Fruit fly (Drosophila melanogaster) whole organism, prepupa: ENCODE data around the gene Pdp1.

Experiments
- Blimp-1 ChIP-seq: fragments of 200-800 bp; sonication (Bioruptor generic); optimal IDR thresholded peaks from 3 replicates; lab custom pipeline; 2017; ENCODE audit warnings: missing biosample characterization, missing genetic modification characterization, mild to moderate bottlenecking, moderate library complexity, missing genetic modification reagents
- CG10631 ChIP-seq: fragments of 200-800 bp; sonication (Bioruptor generic); optimal IDR thresholded peaks from 2 replicates; lab custom pipeline; 2016; ENCODE audit warnings: missing biosample characterization, missing genetic modification characterization
- CG10669 ChIP-seq: fragments of 200-800 bp; sonication (Bioruptor generic); optimal IDR thresholded peaks from 3 replicates; lab custom pipeline; 2018; ENCODE audit warnings: missing biosample characterization, mild to moderate bottlenecking, missing genetic modification characterization, moderate library complexity
- CG11294 ChIP-seq: fragments of 200-800 bp; sonication (Bioruptor generic); IDR thresholded peaks from 2 replicates; pipeline ENCODE4 v1.3.6; 2022; ENCODE audit warnings: missing biosample characterization, missing genetic modification characterization
- CG11762 ChIP-seq: fragments of 200-800 bp; sonication (Bioruptor generic); optimal IDR thresholded peaks from 3 replicates; lab custom pipeline; 2016; ENCODE audit warnings: missing biosample characterization, missing genetic modification characterization; ENCODE audit not compliant: insufficient read depth
- CG15336 ChIP-seq: fragments of 200-800 bp; sonication (Bioruptor generic); IDR thresholded peaks from 2 replicates; pipeline ENCODE4 v1.3.6; 2022; ENCODE audit warnings: missing biosample characterization, missing genetic modification characterization
- CG1621 ChIP-seq: fragments of 200-800 bp; sonication (Bioruptor generic); optimal IDR thresholded peaks from 3 replicates; lab custom pipeline; 2018; ENCODE audit warnings: missing biosample characterization, mild to moderate bottlenecking, missing genetic modification characterization
- CG16779 ChIP-seq: fragments of 200-800 bp; sonication (Bioruptor generic); optimal IDR thresholded peaks from 3 replicates; lab custom pipeline; 2017; ENCODE audit warnings: missing biosample characterization, mild to moderate bottlenecking, missing genetic modification characterization
- CG3032 ChIP-seq: fragments of 200-800 bp; optimal IDR thresholded peaks from 2 replicates; lab custom pipeline; 2019; ENCODE audit warnings: missing biosample characterization, mild to moderate bottlenecking, missing genetic modification characterization, moderate library complexity
- CG31627 ChIP-seq: fragments of 200-800 bp; sonication (Bioruptor generic); optimal IDR thresholded peaks from 3 replicates; lab custom pipeline; 2016; ENCODE audit warnings: missing biosample characterization, missing genetic modification characterization
- CG3919 ChIP-seq: fragments of 200-800 bp; sonication (Bioruptor generic); optimal IDR thresholded peaks from 3 replicates; lab custom pipeline; 2016; ENCODE audit warnings: missing biosample characterization, missing genetic modification characterization
- CG4318 ChIP-seq: fragments of 200-800 bp; sonication (Bioruptor generic); optimal IDR thresholded peaks from 3 replicates; lab custom pipeline; 2017; ENCODE audit warnings: missing biosample characterization, mild to moderate bottlenecking, missing genetic modification characterization
- CG6163 ChIP-seq: fragments of 200-800 bp; sonication (Bioruptor generic); IDR thresholded peaks from 3 replicates; pipeline ENCODE4 v1.3.6; 2022; ENCODE audit warnings: missing biosample characterization, missing genetic modification characterization
- CG6276 ChIP-seq: fragments of 200-800 bp; sonication (Bioruptor generic); optimal IDR thresholded peaks from 2 replicates; lab custom pipeline; 2017; ENCODE audit warnings: missing biosample characterization, mild to moderate bottlenecking, missing genetic modification characterization
- CG6792 ChIP-seq: fragments of 200-800 bp; sonication (Bioruptor generic); optimal IDR thresholded peaks from 3 replicates; lab custom pipeline; 2016; ENCODE audit warnings: missing biosample characterization, missing genetic modification characterization
- CG6808 ChIP-seq: fragments of 200-800 bp; sonication (Bioruptor generic); optimal IDR thresholded peaks from 3 replicates; lab custom pipeline; 2017; ENCODE audit warnings: missing biosample characterization, missing genetic modification characterization, mild to moderate bottlenecking, moderate library complexity, missing genetic modification reagents
- CG6854 ChIP-seq: fragments of 200-800 bp; sonication (Bioruptor generic); optimal IDR thresholded peaks from 2 replicates; lab custom pipeline; 2017; ENCODE audit warnings: missing biosample characterization, mild to moderate bottlenecking, missing genetic modification characterization
- CG7368 ChIP-seq: fragments of 200-800 bp; sonication (Bioruptor generic); optimal IDR thresholded peaks from 3 replicates; lab custom pipeline; 2016; ENCODE audit warnings: missing biosample characterization, missing genetic modification characterization
- CG8119 ChIP-seq: fragments of 200-800 bp; sonication (Bioruptor generic); IDR thresholded peaks from 3 replicates; pipeline ENCODE4 v1.3.6; 2022; ENCODE audit warnings: missing biosample characterization, missing genetic modification characterization
- CG8319 ChIP-seq: fragments of 200-800 bp; sonication (Bioruptor generic); optimal IDR thresholded peaks from 3 replicates; lab custom pipeline; 2016; ENCODE audit warnings: missing biosample characterization, missing genetic modification characterization
- CG8632 ChIP-seq: fragments of 200-800 bp; sonication (Bioruptor generic); optimal IDR thresholded peaks from 3 replicates; lab custom pipeline; 2016; ENCODE audit warnings: missing biosample characterization, missing genetic modification characterization
- CG9139 ChIP-seq: fragments of 200-800 bp; sonication (Bioruptor generic); optimal IDR thresholded peaks from 3 replicates; lab custom pipeline; 2017; ENCODE audit warnings: missing biosample characterization, mild to moderate bottlenecking, missing genetic modification characterization
- Eip75B ChIP-seq: fragments of 200-800 bp; sonication (Bioruptor generic); optimal IDR thresholded peaks from 3 replicates; lab custom pipeline; 2016; ENCODE audit warnings: missing biosample characterization, missing genetic modification characterization
- Eip78C ChIP-seq: fragments of 200-800 bp; sonication (Bioruptor generic); peaks from one replicate; lab custom pipeline; 2016; ENCODE audit warnings: missing biosample characterization, missing genetic modification characterization
- Eip93F ChIP-seq: fragments of 200-800 bp; sonication (Bioruptor generic); optimal IDR thresholded peaks from 2 replicates; lab custom pipeline; 2016; ENCODE audit warnings: missing biosample characterization, mild to moderate bottlenecking, missing genetic modification characterization
- Ets21C ChIP-seq: fragments of 200-800 bp; sonication (Bioruptor generic); optimal IDR thresholded peaks from 3 replicates; lab custom pipeline; 2016; ENCODE audit warnings: missing biosample characterization, missing genetic modification characterization
- Ets96B ChIP-seq: fragments of 200-800 bp; optimal IDR thresholded peaks from 2 replicates; lab custom pipeline; 2019; ENCODE audit warnings: missing biosample characterization, mild to moderate bottlenecking, missing genetic modification characterization, moderate library complexity
- Hr38 ChIP-seq: sonication (Bioruptor generic); optimal IDR thresholded peaks from 2 replicates; lab custom pipeline; 2016; ENCODE audit warnings: missing biosample characterization, missing genetic modification characterization
- Hr39 ChIP-seq: fragments of 200-800 bp; sonication (Bioruptor generic); optimal IDR thresholded peaks from 2 replicates; lab custom pipeline; 2016; ENCODE audit warnings: missing biosample characterization, missing genetic modification characterization
- Hr4 ChIP-seq: fragments of 200-800 bp; sonication (Bioruptor generic); optimal IDR thresholded peaks from 3 replicates; lab custom pipeline; 2016; ENCODE audit warnings: missing biosample characterization, missing genetic modification characterization
- Lpt ChIP-seq: fragments of 200-800 bp; sonication (Bioruptor generic); optimal IDR thresholded peaks from 3 replicates; lab custom pipeline; 2016; ENCODE audit warnings: missing biosample characterization, missing genetic modification characterization
- OdsH ChIP-seq: fragments of 200-800 bp; sonication (Bioruptor generic); optimal IDR thresholded peaks from 3 replicates; lab custom pipeline; 2016; ENCODE audit warnings: missing biosample characterization, missing genetic modification characterization
- Smox ChIP-seq: fragments of 200-800 bp; sonication (Bioruptor generic); optimal IDR thresholded peaks from 3 replicates; lab custom pipeline; 2016; ENCODE audit warnings: missing biosample characterization, missing genetic modification characterization
- Sox102F ChIP-seq: fragments of 200-800 bp; sonication (Bioruptor generic); optimal IDR thresholded peaks from 2 replicates; lab custom pipeline; 2016; ENCODE audit warnings: missing biosample characterization, mild to moderate bottlenecking, missing genetic modification characterization
- Sox15 ChIP-seq: fragments of 200-800 bp; sonication (Bioruptor generic); optimal IDR thresholded peaks from 3 replicates; lab custom pipeline; 2016; ENCODE audit warnings: missing biosample characterization, missing genetic modification characterization
- acj6 ChIP-seq: fragments of 200-800 bp; sonication (Bioruptor generic); optimal IDR thresholded peaks from 3 replicates; lab custom pipeline; 2016; ENCODE audit warnings: missing biosample characterization, missing genetic modification characterization
- cyc ChIP-seq: fragments of 200-800 bp; sonication (Bioruptor generic); optimal IDR thresholded peaks from 3 replicates; lab custom pipeline; 2016; ENCODE audit warnings: missing biosample characterization, missing genetic modification characterization
- dac ChIP-seq: fragments of 200-800 bp; sonication (Bioruptor generic); optimal IDR thresholded peaks from 2 replicates; lab custom pipeline; 2017; ENCODE audit warnings: missing biosample characterization, mild to moderate bottlenecking, missing genetic modification characterization
- dsx ChIP-seq: fragments of 200-800 bp; optimal IDR thresholded peaks from 3 replicates; lab custom pipeline; 2019; ENCODE audit warnings: missing biosample characterization, mild to moderate bottlenecking, missing genetic modification characterization, moderate library complexity; ENCODE audit not compliant: poor library complexity, severe bottlenecking
- fd85E ChIP-seq: fragments of 200-800 bp; sonication (Bioruptor generic); optimal IDR thresholded peaks from 3 replicates; lab custom pipeline; 2016; ENCODE audit warnings: missing biosample characterization, missing genetic modification characterization
- fkh ChIP-seq: fragments of 200-800 bp; sonication (Bioruptor generic); optimal IDR thresholded peaks from 3 replicates; lab custom pipeline; 2017; ENCODE audit warnings: missing biosample characterization, mild to moderate bottlenecking, missing genetic modification characterization, moderate library complexity
- lz ChIP-seq: fragments of 200-800 bp; sonication (Bioruptor generic); optimal IDR thresholded peaks from 3 replicates; lab custom pipeline; 2016; ENCODE audit warnings: missing biosample characterization, missing genetic modification characterization
- net ChIP-seq: fragments of 200-800 bp; sonication (Bioruptor generic); optimal IDR thresholded peaks from 3 replicates; lab custom pipeline; 2016; ENCODE audit warnings: missing biosample characterization, missing genetic modification characterization
- pdm3 ChIP-seq: fragments of 200-800 bp; sonication (Bioruptor generic); optimal IDR thresholded peaks from 3 replicates; lab custom pipeline; 2016; ENCODE audit warnings: missing biosample characterization, missing genetic modification characterization
- salr ChIP-seq, 2 experiments: fragments of 200-800 bp; sonication (Bioruptor generic); optimal IDR thresholded peaks; 3 replicates each; lab custom pipeline; 2016 to 2018; ENCODE audit warnings: missing biosample characterization in 2 of 2, missing genetic modification characterization in 2 of 2, mild to moderate bottlenecking in 1 of 2
- spab ChIP-seq: fragments of 200-800 bp; sonication (Bioruptor generic); optimal IDR thresholded peaks from 2 replicates; lab custom pipeline; 2017; ENCODE audit warnings: missing biosample characterization, mild to moderate bottlenecking, missing genetic modification characterization, missing genetic modification reagents
- ss ChIP-seq, 2 experiments: fragments of 200-800 bp; sonication (Bioruptor generic); optimal IDR thresholded peaks; 2 replicates in 1 of 2; 3 replicates in 1 of 2; lab custom pipeline; 2017 to 2018; ENCODE audit warnings: mild to moderate bottlenecking in 2 of 2, missing biosample characterization in 2 of 2, missing genetic modification characterization in 2 of 2, moderate library complexity in 1 of 2
- svp ChIP-seq: fragments of 200-800 bp; sonication (Bioruptor generic); peaks from one replicate; lab custom pipeline; 2016; ENCODE audit warnings: missing biosample characterization, missing genetic modification characterization
- topi ChIP-seq: fragments of 200-800 bp; sonication (Bioruptor generic); optimal IDR thresholded peaks from 3 replicates; lab custom pipeline; 2016; ENCODE audit warnings: missing biosample characterization, missing genetic modification characterization
- vri ChIP-seq: fragments of 200-800 bp; sonication (Bioruptor generic); optimal IDR thresholded peaks from 3 replicates; lab custom pipeline; 2016; ENCODE audit warnings: missing biosample characterization, mild to moderate bottlenecking, missing genetic modification characterization

The Pdp1 gene

DNA sequence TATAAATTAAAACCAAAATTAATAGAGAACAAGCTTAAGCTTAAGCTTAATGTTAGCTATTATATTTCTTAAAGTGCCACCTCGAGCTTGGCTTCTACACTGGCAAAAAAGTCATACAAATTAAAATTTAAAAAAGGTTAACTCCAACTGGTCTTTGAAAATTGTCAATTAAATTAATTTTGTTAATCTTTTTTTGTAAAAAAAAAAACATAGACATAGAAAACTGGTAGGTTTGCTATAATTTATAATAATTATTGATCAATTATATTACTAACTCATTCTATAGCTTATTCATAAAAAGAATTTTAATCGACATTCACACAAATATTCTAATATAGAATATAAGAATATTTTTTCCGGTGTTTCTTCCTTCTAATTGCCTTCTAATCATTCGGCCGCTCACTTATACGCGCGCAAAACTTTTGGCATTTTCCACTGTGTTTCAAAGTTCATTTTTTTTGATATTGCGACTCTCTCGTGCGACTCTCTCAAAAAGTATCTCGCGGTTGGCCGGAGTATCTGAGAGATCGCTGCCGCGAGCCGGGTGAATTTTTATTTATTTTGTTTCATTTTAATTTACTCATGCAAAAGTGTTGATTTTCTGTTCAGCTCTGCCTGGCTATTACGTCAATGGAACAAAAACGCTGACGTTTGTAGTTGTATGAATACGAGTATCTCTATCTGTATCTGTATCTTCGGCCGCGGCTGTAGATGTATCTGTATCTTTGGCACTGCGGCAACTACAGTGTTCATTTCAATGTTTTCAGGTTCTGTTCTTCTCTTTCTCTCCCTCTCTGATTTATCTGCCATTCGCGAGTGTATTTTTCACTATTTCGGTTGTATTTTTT lies 11.2 kb downstream of the Pdp1 start:
- TF ChIP-seq CG6792 (no peak), CG9139 (GFP tag; lab: Kevin White, UChicago) (no peak), Blimp-1 (peak; percentile 14), CG6808 (peak; percentile 32), Eip93F (GFP tag; lab: Kevin White, UChicago) (no peak), Sox102F (GFP tag; lab: Kevin White, UChicago) (no peak), salr (GFP tag; optimal IDR thresholded peaks at IDR 0.05; lab: Kevin White, UChicago) (peak in 1 of 2 experiments; percentile 80), Ets96B (tag; lab: Kevin White, UChicago) (no peak), svp (GFP tag; lab: Kevin White, UChicago) (peak; percentile 66), pdm3 (peak; percentile 26), CG7368 (peak; percentile 18), Sox15 (GFP tag; lab: Kevin White, UChicago) (peak; percentile 42), CG6854 (GFP tag; lab: Kevin White, UChicago) (no peak), CG3919 (GFP tag; lab: Kevin White, UChicago) (peak; percentile 51), Eip75B (no peak), spab (GFP tag; lab: Kevin White, UChicago) (peak; percentile 32), fd85E (no peak), dac (no peak), CG11294 (GFP tag; lab: Robert Waterston, UW) (peak; percentile 67; the same call in 1 of the 2 replicates), Ets21C (no peak), CG16779 (tag; lab: Kevin White, UChicago) (no peak), CG10631 (GFP tag; lab: Kevin White, UChicago) (peak; percentile 55), Hr39 (GFP tag; lab: Kevin White, UChicago) (peak; percentile 14), CG31627 (peak; percentile 25), CG6163 (GFP tag; lab: Robert Waterston, UW) (peak; percentile 42; the same call in 2 of the 3 replicates), dsx (GFP tag; lab: Kevin White, UChicago) (no peak), ss (GFP tag; optimal IDR thresholded peaks at IDR 0.05; lab: Kevin White, UChicago) (peak in 1 of 2 experiments; percentile 30), CG8632 (peak; percentile 45), cyc (GFP tag; lab: Kevin White, UChicago) (peak; percentile 47), CG15336 (GFP tag; lab: Robert Waterston, UW) (peak; percentile 79), net (peak; percentile 0), Hr38 (GFP tag; lab: Kevin White, UChicago) (no peak), vri (GFP tag; lab: Kevin White, UChicago) (peak; percentile 95), CG4318 (GFP tag; lab: Kevin White, UChicago) (peak; percentile 45), Lpt (GFP tag; lab: Kevin White, UChicago) (peak; percentile 25), OdsH (GFP tag; lab: Kevin White, UChicago) (peak; percentile 74), lz (GFP tag; lab: Kevin White, UChicago) (peak; percentile 14), CG1621 (tag; lab: Kevin White, UChicago) (no peak), CG10669 (no peak), CG3032 (peak; percentile 13), topi (peak; percentile 19), Smox (peak; percentile 42), CG8119 (GFP tag; lab: Robert Waterston, UW) (peak; percentile 78), CG6276 (GFP tag; lab: Kevin White, UChicago) (peak; percentile 68), CG11762 (GFP tag; lab: Kevin White, UChicago) (peak; percentile 56), Hr4 (GFP tag; lab: Kevin White, UChicago) (peak; percentile 38), CG8319 (peak; percentile 47), fkh (GFP tag; lab: Kevin White, UChicago) (peak; percentile 16), acj6 (peak; percentile 44), Eip78C (GFP tag; lab: Kevin White, UChicago) (peak; percentile 79)
